Worm (Caenorhabditis elegans) whole organism, mixed stage, embryonic: ENCODE results near the gene grd-11.

Source experiments
- nhr-12 ChIP-seq: fragments of 150-350 bp; optimal IDR thresholded peaks from 2 replicates; lab custom pipeline; 2014; ENCODE audit warnings: missing biosample characterization, missing genetic modification characterization
- tbx-8 ChIP-seq: fragments of 200-800 bp; sonication (Bioruptor generic); optimal IDR thresholded peaks from 2 replicates; lab custom pipeline; 2018; ENCODE audit warnings: mild to moderate bottlenecking, missing genetic modification characterization, moderate library complexity, missing compliant biosample characterization

ce11 chrV:20366839-20367238 is 10.3 kb downstream of the grd-11 start, which contains the start of gene K02E2.8:
- TF ChIP-seq nhr-12 (tag; lab: Kevin White, UChicago) (no peak), tbx-8 (GFP tag; lab: Kevin White, UChicago) (no peak)
